Fruit fly (Drosophila melanogaster) whole organism, embryonic: ENCODE measurements around the gene Cog2.

Experiments
- ATbp ChIP-seq: fragments of 200-800 bp; sonication (Bioruptor generic); optimal IDR thresholded peaks from 2 replicates; lab custom pipeline; 2017; ENCODE audit warnings: missing biosample characterization, mild to moderate bottlenecking, missing genetic modification characterization, missing genetic modification reagents
- Awh ChIP-seq: fragments of 200-800 bp; sonication (Bioruptor generic); IDR thresholded peaks from 2 replicates; pipeline ENCODE4, ENCODE4 v1.3.6; 2022; ENCODE audit warnings: missing biosample characterization, missing genetic modification characterization
- Blimp-1 ChIP-seq: fragments of 200-800 bp; sonication (Bioruptor generic); optimal IDR thresholded peaks from 3 replicates; lab custom pipeline; 2018; ENCODE audit warnings: missing biosample characterization, missing genetic modification characterization, mild to moderate bottlenecking, moderate library complexity, missing genetic modification reagents
- CG11504 ChIP-seq: fragments of 200-800 bp; sonication (Bioruptor generic); optimal IDR thresholded peaks from 3 replicates; lab custom pipeline; 2019; ENCODE audit warnings: missing biosample characterization, mild to moderate bottlenecking, missing genetic modification characterization, moderate library complexity
- CG13296 ChIP-seq: fragments of 200-800 bp; sonication (Bioruptor generic); optimal IDR thresholded peaks from 3 replicates; lab custom pipeline; 2018; ENCODE audit warnings: missing biosample characterization, mild to moderate bottlenecking, missing genetic modification characterization
- CG14710 ChIP-seq: fragments of 200-800 bp; sonication (Bioruptor generic); optimal IDR thresholded peaks from 3 replicates; lab custom pipeline; 2019; ENCODE audit warnings: missing biosample characterization, mild to moderate bottlenecking, missing genetic modification characterization, moderate library complexity
- CG15269 ChIP-seq: fragments of 200-800 bp; sonication (Bioruptor generic); optimal IDR thresholded peaks from 2 replicates; lab custom pipeline; 2018; ENCODE audit warnings: missing biosample characterization, mild to moderate bottlenecking, missing genetic modification characterization, moderate library complexity
- CG1603 ChIP-seq: fragments of 200-800 bp; sonication (Bioruptor generic); optimal IDR thresholded peaks from 2 replicates; lab custom pipeline; 2019; ENCODE audit warnings: missing biosample characterization, mild to moderate bottlenecking, missing genetic modification characterization, moderate library complexity
- CG2116 ChIP-seq: fragments of 200-800 bp; sonication (Bioruptor generic); optimal IDR thresholded peaks from 3 replicates; lab custom pipeline; 2018; ENCODE audit warnings: missing biosample characterization, mild to moderate bottlenecking, missing genetic modification characterization
- CG32767 ChIP-seq: fragments of 200-800 bp; sonication (Bioruptor generic); IDR thresholded peaks from 2 replicates; pipeline ENCODE4 v1.3.6; 2022; ENCODE audit warnings: missing biosample characterization, missing genetic modification characterization
- CG4328 ChIP-seq: fragments of 200-800 bp; sonication (Bioruptor generic); optimal IDR thresholded peaks from 3 replicates; lab custom pipeline; 2017; ENCODE audit warnings: missing biosample characterization, missing genetic modification reagents, missing genetic modification characterization
- CG4617 ChIP-seq: fragments of 200-800 bp; sonication (Bioruptor generic); optimal IDR thresholded peaks from 3 replicates; lab custom pipeline; 2016; ENCODE audit warnings: missing biosample characterization, missing genetic modification characterization, borderline replicate concordance
- CG5953 ChIP-seq: fragments of 200-800 bp; sonication (Bioruptor generic); IDR thresholded peaks from 2 replicates; pipeline ENCODE4 v1.3.6; 2022; ENCODE audit warnings: missing biosample characterization, missing genetic modification characterization
- CG6683 ChIP-seq: fragments of 200-800 bp; sonication (Bioruptor generic); optimal IDR thresholded peaks from 2 replicates; lab custom pipeline; 2017; ENCODE audit warnings: missing biosample characterization, mild to moderate bottlenecking, missing genetic modification characterization, missing genetic modification reagents
- CG6813 ChIP-seq: fragments of 200-800 bp; sonication (Bioruptor generic); optimal IDR thresholded peaks from 2 replicates; lab custom pipeline; 2017; ENCODE audit warnings: missing biosample characterization, missing genetic modification characterization, mild to moderate bottlenecking, moderate library complexity, missing genetic modification reagents
- CG7357 ChIP-seq: fragments of 200-800 bp; sonication (Bioruptor generic); IDR thresholded peaks from 3 replicates; pipeline ENCODE4 v1.3.6; 2022; ENCODE audit warnings: missing biosample characterization, missing genetic modification characterization
- CG7745 ChIP-seq: fragments of 200-800 bp; sonication (Bioruptor generic); optimal IDR thresholded peaks from 2 replicates; lab custom pipeline; 2018; ENCODE audit warnings: missing biosample characterization, mild to moderate bottlenecking, missing genetic modification characterization, moderate library complexity
- CG8281 ChIP-seq: fragments of 200-800 bp; sonication (Bioruptor generic); optimal IDR thresholded peaks from 2 replicates; lab custom pipeline; 2018; ENCODE audit warnings: missing biosample characterization, mild to moderate bottlenecking, missing genetic modification characterization, moderate library complexity
- CG8359 ChIP-seq: fragments of 200-800 bp; sonication (Bioruptor generic); optimal IDR thresholded peaks from 2 replicates; lab custom pipeline; 2017; ENCODE audit warnings: missing biosample characterization, mild to moderate bottlenecking, missing genetic modification characterization, borderline replicate concordance
- CG8765 ChIP-seq: fragments of 200-800 bp; sonication (Bioruptor generic); IDR thresholded peaks from 2 replicates; pipeline ENCODE4 v1.3.6; 2022; ENCODE audit warnings: missing biosample characterization, missing genetic modification characterization
- D19B ChIP-seq: fragments of 200-800 bp; sonication (Bioruptor generic); optimal IDR thresholded peaks from 2 replicates; lab custom pipeline; 2017; ENCODE audit warnings: missing biosample characterization, mild to moderate bottlenecking, missing genetic modification characterization
- Gug ChIP-seq: fragments of 200-800 bp; sonication (Bioruptor generic); IDR thresholded peaks from 4 replicates; pipeline ENCODE4 v1.3.6; 2022; ENCODE audit warnings: missing biosample characterization, missing genetic modification characterization
- Hmr ChIP-seq: fragments of 200-800 bp; sonication (Bioruptor generic); optimal IDR thresholded peaks from 3 replicates; lab custom pipeline; 2017; ENCODE audit warnings: mild to moderate bottlenecking, missing biosample characterization, missing genetic modification reagents, missing genetic modification characterization
- Neu2 ChIP-seq: fragments of 200-800 bp; sonication (Bioruptor generic); optimal IDR thresholded peaks from 3 replicates; lab custom pipeline; 2016; ENCODE audit warnings: missing biosample characterization, missing genetic modification characterization, borderline replicate concordance
- PHDP ChIP-seq: fragments of 200-800 bp; sonication (Bioruptor generic); optimal IDR thresholded peaks from 3 replicates; lab custom pipeline; 2018; ENCODE audit warnings: missing biosample characterization, mild to moderate bottlenecking, missing genetic modification characterization, moderate library complexity
- Ravus ChIP-seq: fragments of 200-800 bp; sonication (Bioruptor generic); IDR thresholded peaks from 2 replicates; pipeline ENCODE4 v1.3.6; 2022; ENCODE audit warnings: missing biosample characterization, missing genetic modification characterization
- Rx ChIP-seq: fragments of 200-800 bp; sonication (Bioruptor generic); IDR thresholded peaks from 2 replicates; pipeline ENCODE4 v1.3.6; 2022; ENCODE audit warnings: missing biosample characterization, missing genetic modification characterization
- Sry-δ ChIP-seq: fragments of 200-800 bp; sonication (Bioruptor generic); optimal IDR thresholded peaks from 2 replicates; lab custom pipeline; 2016; ENCODE audit warnings: missing biosample characterization, missing genetic modification characterization
- Usf ChIP-seq: fragments of 200-800 bp; sonication (Bioruptor generic); optimal IDR thresholded peaks from 2 replicates; lab custom pipeline; 2017; ENCODE audit warnings: missing genotype, missing biosample characterization, missing genetic modification characterization
- ap ChIP-seq: fragments of 200-800 bp; sonication (Bioruptor generic); IDR thresholded peaks from 2 replicates; pipeline ENCODE4 v1.3.6; 2022; ENCODE audit warnings: missing biosample characterization, missing genetic modification characterization
- chif ChIP-seq, 2 experiments: fragments of 200-800 bp; sonication (Bioruptor generic); optimal IDR thresholded peaks; 3 replicates each; lab custom pipeline; 2016; ENCODE audit warnings: missing biosample characterization in 2 of 2, missing genetic modification characterization in 2 of 2
- chm ChIP-seq: fragments of 200-800 bp; sonication (Bioruptor generic); IDR thresholded peaks from 2 replicates; pipeline ENCODE4 v1.3.6; 2022; ENCODE audit warnings: missing biosample characterization, missing genetic modification characterization
- ci ChIP-seq: fragments of 200-800 bp; sonication (Bioruptor generic); IDR thresholded peaks from 3 replicates; pipeline ENCODE4 v1.3.6; 2022; ENCODE audit warnings: missing biosample characterization, missing genetic modification characterization
- ham ChIP-seq: fragments of 200-800 bp; sonication (Bioruptor generic); IDR thresholded peaks from 2 replicates; pipeline ENCODE4 v1.3.6; 2022; ENCODE audit warnings: missing biosample characterization, missing genetic modification characterization
- hkb ChIP-seq, 2 experiments: fragments of 200-800 bp in 1 of 2; fragments of >200 bp in 1 of 2; sonication (Bioruptor generic) in 1 of 2; IDR thresholded peaks in 1 of 2; optimal IDR thresholded peaks in 1 of 2; 2 replicates each; pipeline versions ENCODE4 v1.3.6 to Lab custom; 2017 to 2022; ENCODE audit warnings: missing biosample characterization in 1 of 2, missing genetic modification characterization in 1 of 2
- inv ChIP-seq: fragments of 200-800 bp; sonication (Bioruptor generic); IDR thresholded peaks from 2 replicates; pipeline ENCODE4 v1.3.6; 2022; ENCODE audit warnings: missing biosample characterization, missing genetic modification characterization; ENCODE audit not compliant: partially characterized antibody
- kah ChIP-seq: fragments of 200-800 bp; sonication (Bioruptor generic); optimal IDR thresholded peaks from 2 replicates; lab custom pipeline; 2018; ENCODE audit warnings: missing biosample characterization, mild to moderate bottlenecking, missing genetic modification characterization
- klu ChIP-seq: fragments of 200-800 bp; sonication (Bioruptor generic); IDR thresholded peaks from 2 replicates; pipeline ENCODE4 v1.3.6; 2022; ENCODE audit warnings: missing biosample characterization, missing genetic modification characterization
- pb ChIP-seq: fragments of 200-800 bp; sonication (Bioruptor generic); optimal IDR thresholded peaks from 3 replicates; lab custom pipeline; 2016; ENCODE audit warnings: missing biosample characterization, missing genetic modification characterization
- prd ChIP-seq, 3 experiments: fragments of >200 bp in 2 of 3; fragments of 200-800 bp in 1 of 3; sonication (Bioruptor generic) in 1 of 3; optimal IDR thresholded peaks in 2 of 3; IDR thresholded peaks in 1 of 3; 2 replicates in 2 of 3; 3 replicates in 1 of 3; pipeline versions ENCODE4 v1.3.6 to Lab custom; 2017 to 2022; ENCODE audit warnings: missing biosample characterization in 1 of 3, missing genetic modification characterization in 1 of 3
- ranshi ChIP-seq: fragments of 200-800 bp; sonication (Bioruptor generic); IDR thresholded peaks from 2 replicates; pipeline ENCODE4 v1.3.6; 2022; ENCODE audit warnings: missing biosample characterization, missing genetic modification characterization
- shn ChIP-seq: fragments of 200-800 bp; sonication (Bioruptor generic); optimal IDR thresholded peaks from 3 replicates; lab custom pipeline; 2016; ENCODE audit warnings: missing biosample characterization, missing genetic modification characterization
- sima ChIP-seq: fragments of 200-800 bp; sonication (Bioruptor generic); optimal IDR thresholded peaks from 2 replicates; lab custom pipeline; 2016; ENCODE audit warnings: missing biosample characterization, missing genetic modification characterization
- so ChIP-seq: fragments of 200-800 bp; sonication (Bioruptor generic); IDR thresholded peaks from 3 replicates; pipeline ENCODE4 v1.3.6; 2022; ENCODE audit warnings: missing biosample characterization, missing genetic modification characterization
- sug ChIP-seq: fragments of 200-800 bp; optimal IDR thresholded peaks from 2 replicates; lab custom pipeline; 2019; ENCODE audit warnings: missing biosample characterization, mild to moderate bottlenecking, missing genetic modification characterization, moderate library complexity
- tll ChIP-seq, 2 experiments: fragments of 200-800 bp in 1 of 2; fragments of >200 bp in 1 of 2; sonication (Bioruptor generic) in 1 of 2; optimal IDR thresholded peaks; 2 replicates each; lab custom pipeline; 2017 to 2019; ENCODE audit warnings: missing biosample characterization in 2 of 2, missing genetic modification characterization in 2 of 2, mild to moderate bottlenecking in 1 of 2, moderate library complexity in 1 of 2
- ttk ChIP-seq: fragments of 200-800 bp; sonication (Bioruptor generic); IDR thresholded peaks from 2 replicates; pipeline ENCODE4 v2.1.2; 2022; ENCODE audit warnings: missing biosample characterization, missing genetic modification characterization
- unc-4 ChIP-seq: fragments of 200-800 bp; sonication (Bioruptor generic); IDR thresholded peaks from 2 replicates; pipeline ENCODE4 v1.3.6; 2022; ENCODE audit warnings: missing biosample characterization, missing genetic modification characterization; ENCODE audit not compliant: partially characterized antibody
- usp ChIP-seq: fragments of >200 bp; optimal IDR thresholded peaks from 2 replicates; lab custom pipeline; 2017; ENCODE audit warnings: missing biosample characterization, missing genetic modification characterization
- zfh1 ChIP-seq: fragments of 200-800 bp; sonication (Bioruptor generic); IDR thresholded peaks from 3 replicates; pipeline ENCODE4 v1.3.6; 2022; ENCODE audit warnings: missing biosample characterization, missing genetic modification characterization

Cog2 gene

DNA sequence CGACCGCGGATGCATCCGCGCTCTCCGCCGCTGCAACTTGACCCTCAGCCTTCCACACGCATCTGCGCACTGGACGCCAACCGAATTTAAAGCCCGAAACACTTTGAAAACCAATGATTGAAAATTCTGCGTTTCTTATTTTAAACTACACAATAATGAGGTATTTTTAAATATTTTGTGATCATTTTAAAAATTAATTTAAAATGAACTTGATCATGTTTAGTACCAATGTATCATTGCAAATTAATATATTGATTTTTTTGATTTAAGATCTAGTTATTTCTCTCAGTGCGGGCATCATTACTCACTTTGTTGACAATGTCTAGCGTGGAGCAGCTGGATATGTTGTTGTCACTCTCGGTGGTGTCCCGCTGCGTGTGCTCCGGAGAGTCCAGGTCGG is 5.4 kb upstream of the Cog2 start (continued):
- no peak for TF ChIP-seq inv
- no peak for TF ChIP-seq prd (optimal IDR thresholded peaks at IDR 0.05; lab: Kevin White, UChicago)
- peak; percentile 40; the same call in 2 of the 3 replicates for TF ChIP-seq prd (GFP tag; IDR thresholded peaks at IDR 0.05; lab: Robert Waterston, UW)
- no peak for TF ChIP-seq Awh
- TF ChIP-seq tll (GFP tag; optimal IDR thresholded peaks at IDR 0.05; lab: Kevin White, UChicago) = no peak
- no peak for TF ChIP-seq ham (GFP tag; lab: Robert Waterston, UW)
- TF ChIP-seq CG13296 (GFP tag; lab: Kevin White, UChicago) = peak; percentile 20
- TF ChIP-seq chm = no peak
- TF ChIP-seq ci = no peak; the same call in 2 of the 3 replicates
- peak; percentile 9; the same call in 1 of the 2 replicates for TF ChIP-seq CG32767 (GFP tag; lab: Robert Waterston, UW)
- TF ChIP-seq Blimp-1 (GFP tag; lab: Kevin White, UChicago) = no peak
- no peak for TF ChIP-seq CG5953 (GFP tag; lab: Robert Waterston, UW)
- no peak for TF ChIP-seq unc-4 (GFP tag; lab: Robert Waterston, UW)
- TF ChIP-seq Usf (GFP tag; lab: Kevin White, UChicago) = no peak
- TF ChIP-seq ttk (GFP tag; lab: Robert Waterston, UW) = peak; percentile 18; the same call in 1 of the 2 replicates
- no peak for TF ChIP-seq CG8765 (GFP tag; lab: Robert Waterston, UW)
- no peak for TF ChIP-seq pb (GFP tag; lab: Kevin White, UChicago)
- TF ChIP-seq ranshi (GFP tag; lab: Robert Waterston, UW) = peak; percentile 41; the same call in 1 of the 2 replicates
- TF ChIP-seq kah = no peak
- no peak for TF ChIP-seq Rx (GFP tag; lab: Robert Waterston, UW)
- no peak for TF ChIP-seq CG2116
- TF ChIP-seq CG6683 (GFP tag; lab: Kevin White, UChicago) = peak; percentile 8
- TF ChIP-seq ap (GFP tag; lab: Robert Waterston, UW) = no peak
- no peak for TF ChIP-seq sima (GFP tag; lab: Kevin White, UChicago)
- TF ChIP-seq CG14710 (tag; lab: Kevin White, UChicago) = peak; percentile 23
- no peak for TF ChIP-seq Hmr (GFP tag; lab: Kevin White, UChicago)
- no peak for TF ChIP-seq CG4328 (GFP tag; lab: Kevin White, UChicago)
- TF ChIP-seq CG4617 = no peak
- no peak for TF ChIP-seq ATbp (GFP tag; lab: Kevin White, UChicago)
- TF ChIP-seq usp (GFP tag; lab: Kevin White, UChicago) = no peak
- TF ChIP-seq Neu2 (GFP tag; lab: Kevin White, UChicago) = no peak
- TF ChIP-seq PHDP (tag; lab: Kevin White, UChicago) = peak; percentile 63
- TF ChIP-seq Sry-δ (GFP tag; lab: Kevin White, UChicago) = no peak
- 0 out of 3 replicates have a peak, but pooled peaks have one; percentile 51 for TF ChIP-seq so (GFP tag; lab: Robert Waterston, UW)
- no peak for TF ChIP-seq zfh1 (GFP tag; lab: Robert Waterston, UW)
- no peak for TF ChIP-seq D19B
- no peak for TF ChIP-seq sug (tag; lab: Kevin White, UChicago)
- no peak for TF ChIP-seq klu (GFP tag; lab: Robert Waterston, UW)
- no peak for TF ChIP-seq CG8281
- no peak for TF ChIP-seq Gug
- TF ChIP-seq chif (GFP tag; optimal IDR thresholded peaks at IDR 0.05; lab: Kevin White, UChicago) = no peak
- TF ChIP-seq CG1603 (tag; lab: Kevin White, UChicago) = peak; percentile 17
- no peak for TF ChIP-seq CG7357 (GFP tag; lab: Robert Waterston, UW)
- TF ChIP-seq CG7745 (tag; lab: Kevin White, UChicago) = no peak
- TF ChIP-seq hkb (optimal IDR thresholded peaks at IDR 0.05; lab: Kevin White, UChicago) = no peak
- peak; percentile 63 for TF ChIP-seq hkb (GFP tag; IDR thresholded peaks at IDR 0.05; lab: Robert Waterston, UW)
- no peak for TF ChIP-seq CG6813 (GFP tag; lab: Kevin White, UChicago)
- TF ChIP-seq CG15269 (tag; lab: Kevin White, UChicago) = no peak
- no peak for TF ChIP-seq shn (GFP tag; lab: Kevin White, UChicago)
- no peak for TF ChIP-seq CG8359 (GFP tag; lab: Kevin White, UChicago)
- no peak for TF ChIP-seq CG11504 (tag; lab: Kevin White, UChicago)
- TF ChIP-seq Ravus (GFP tag; lab: Robert Waterston, UW) = no peak
